Fruit fly (Drosophila melanogaster) whole organism, embryonic: Measurements from ENCODE around the gene PAN3.

Experiments used
- Atf6 ChIP-seq: fragments of 200-800 bp; sonication (Bioruptor generic); IDR thresholded peaks from 2 replicates; pipeline ENCODE4 v1.3.6; 2022; ENCODE audit warnings: missing biosample characterization, missing genetic modification characterization
- CG12071 ChIP-seq: fragments of 200-800 bp; sonication (Bioruptor generic); optimal IDR thresholded peaks from 3 replicates; lab custom pipeline; 2018; ENCODE audit warnings: missing biosample characterization, mild to moderate bottlenecking, missing genetic modification characterization
- CG12219 ChIP-seq: fragments of 200-800 bp; sonication (Bioruptor generic); optimal IDR thresholded peaks from 3 replicates; lab custom pipeline; 2018; ENCODE audit warnings: missing biosample characterization, mild to moderate bottlenecking, missing genetic modification characterization
- CG12942 ChIP-seq: fragments of 200-800 bp; sonication (Bioruptor generic); optimal IDR thresholded peaks from 3 replicates; lab custom pipeline; 2016; ENCODE audit warnings: missing biosample characterization, missing genetic modification characterization
- CG14050 ChIP-seq: fragments of 200-800 bp; sonication (Bioruptor generic); IDR thresholded peaks from 3 replicates; pipeline ENCODE4 v1.3.6; 2022; ENCODE audit warnings: missing biosample characterization, missing genetic modification characterization
- CG14860 ChIP-seq: fragments of 200-800 bp; sonication (Bioruptor generic); IDR thresholded peaks from 3 replicates; pipeline ENCODE4 v1.3.6; 2022; ENCODE audit warnings: missing biosample characterization, missing genetic modification characterization; ENCODE audit not compliant: partially characterized antibody
- CG15479 ChIP-seq: fragments of 200-800 bp; sonication (Bioruptor generic); optimal IDR thresholded peaks from 3 replicates; lab custom pipeline; 2019; ENCODE audit warnings: missing biosample characterization, mild to moderate bottlenecking, missing genetic modification characterization, moderate library complexity
- CG15696 ChIP-seq: fragments of 200-800 bp; sonication (Bioruptor generic); optimal IDR thresholded peaks from 2 replicates; lab custom pipeline; 2019; ENCODE audit warnings: missing biosample characterization, mild to moderate bottlenecking, missing genetic modification characterization, moderate library complexity
- CG17802 ChIP-seq: fragments of 200-800 bp; sonication (Bioruptor generic); optimal IDR thresholded peaks from 2 replicates; lab custom pipeline; 2018; ENCODE audit warnings: missing biosample characterization, mild to moderate bottlenecking, missing genetic modification characterization, moderate library complexity
- CG2199 ChIP-seq: fragments of 200-800 bp; sonication (Bioruptor generic); IDR thresholded peaks from 3 replicates; pipeline ENCODE4 v1.3.6; 2022; ENCODE audit warnings: missing biosample characterization, missing genetic modification characterization
- CG30431 ChIP-seq: fragments of 200-800 bp; sonication (Bioruptor generic); optimal IDR thresholded peaks from 2 replicates; lab custom pipeline; 2017; ENCODE audit warnings: missing biosample characterization, missing genetic modification characterization
- CG3407 ChIP-seq: fragments of 200-800 bp; sonication (Bioruptor generic); optimal IDR thresholded peaks from 2 replicates; lab custom pipeline; 2018; ENCODE audit warnings: missing biosample characterization, mild to moderate bottlenecking, missing genetic modification characterization
- CG3995 ChIP-seq: fragments of 200-800 bp; sonication (Bioruptor generic); optimal IDR thresholded peaks from 3 replicates; lab custom pipeline; 2016; ENCODE audit warnings: missing biosample characterization, missing genetic modification characterization
- CG4328 ChIP-seq: fragments of 200-800 bp; sonication (Bioruptor generic); optimal IDR thresholded peaks from 3 replicates; lab custom pipeline; 2017; ENCODE audit warnings: missing biosample characterization, missing genetic modification reagents, missing genetic modification characterization
- CG4404 ChIP-seq: fragments of 200-800 bp; sonication (Bioruptor generic); IDR thresholded peaks from 2 replicates; pipeline ENCODE4 v1.3.6; 2022; ENCODE audit warnings: missing biosample characterization, missing genetic modification characterization
- CG6175 ChIP-seq: fragments of 200-800 bp; sonication (Bioruptor generic); IDR thresholded peaks from 3 replicates; pipeline ENCODE4 v1.3.6; 2022; ENCODE audit warnings: missing biosample characterization, missing genetic modification characterization
- CG6854 ChIP-seq: fragments of 200-800 bp; sonication (Bioruptor generic); optimal IDR thresholded peaks from 3 replicates; lab custom pipeline; 2017; ENCODE audit warnings: missing biosample characterization, mild to moderate bottlenecking, missing genetic modification characterization
- CG7271 ChIP-seq: fragments of 200-800 bp; sonication (Bioruptor generic); optimal IDR thresholded peaks from 2 replicates; lab custom pipeline; 2018; ENCODE audit warnings: missing biosample characterization, mild to moderate bottlenecking, missing genetic modification characterization, moderate library complexity
- CG7786 ChIP-seq: fragments of 200-800 bp; sonication (Bioruptor generic); optimal IDR thresholded peaks from 2 replicates; lab custom pipeline; 2016; ENCODE audit warnings: missing biosample characterization, missing genetic modification characterization
- CG7987 ChIP-seq: fragments of 200-800 bp; sonication (Bioruptor generic); optimal IDR thresholded peaks from 2 replicates; lab custom pipeline; 2018; ENCODE audit warnings: missing biosample characterization, mild to moderate bottlenecking, missing genetic modification characterization, moderate library complexity
- CG8290 ChIP-seq, 3 experiments: fragments of 200-800 bp; sonication (Bioruptor generic); optimal IDR thresholded peaks; 2 replicates each; lab custom pipeline; 2016 to 2019; ENCODE audit warnings: missing biosample characterization in 3 of 3, missing genetic modification characterization in 3 of 3, mild to moderate bottlenecking in 2 of 3, moderate library complexity in 1 of 3
- CkIIα-i1 ChIP-seq: fragments of 200-800 bp; sonication (Bioruptor generic); IDR thresholded peaks from 2 replicates; pipeline ENCODE4 v1.3.6; 2022; ENCODE audit warnings: missing biosample characterization, missing genetic modification characterization
- Deaf1 ChIP-seq: fragments of 200-800 bp; optimal IDR thresholded peaks from 3 replicates; lab custom pipeline; 2019; ENCODE audit warnings: missing biosample characterization, mild to moderate bottlenecking, missing genetic modification characterization, moderate library complexity
- Dp ChIP-seq: fragments of 200-800 bp; sonication (Bioruptor generic); optimal IDR thresholded peaks from 2 replicates; lab custom pipeline; 2018; ENCODE audit warnings: missing biosample characterization, mild to moderate bottlenecking, missing genetic modification characterization, moderate library complexity
- ERR ChIP-seq: fragments of 200-800 bp; sonication (Bioruptor generic); optimal IDR thresholded peaks from 2 replicates; lab custom pipeline; 2016; ENCODE audit warnings: missing biosample characterization, missing genetic modification characterization
- Fer1 ChIP-seq: fragments of 200-800 bp; sonication (Bioruptor generic); optimal IDR thresholded peaks from 2 replicates; lab custom pipeline; 2017; ENCODE audit warnings: missing biosample characterization, mild to moderate bottlenecking, missing genetic modification characterization
- HmgD ChIP-seq: fragments of 200-800 bp; sonication (Bioruptor generic); optimal IDR thresholded peaks from 3 replicates; lab custom pipeline; 2016; ENCODE audit warnings: missing biosample characterization, missing genetic modification characterization
- Hmx ChIP-seq: fragments of 200-800 bp; sonication (Bioruptor generic); optimal IDR thresholded peaks from 2 replicates; lab custom pipeline; 2016; ENCODE audit warnings: missing biosample characterization, missing genetic modification characterization
- Med ChIP-seq: fragments of 200-800 bp; sonication (Bioruptor generic); peaks from one replicate; lab custom pipeline; 2016; ENCODE audit warnings: missing biosample characterization, missing genetic modification characterization, mild to moderate bottlenecking, inconsistent platforms, moderate library complexity
- Oaz ChIP-seq: fragments of 200-800 bp; sonication (Bioruptor generic); IDR thresholded peaks from 2 replicates; pipeline ENCODE4 v1.3.6; 2022; ENCODE audit warnings: missing biosample characterization, missing genetic modification characterization
- Sry-δ ChIP-seq: fragments of 200-800 bp; sonication (Bioruptor generic); optimal IDR thresholded peaks from 2 replicates; lab custom pipeline; 2016; ENCODE audit warnings: missing biosample characterization, missing genetic modification characterization
- Trl ChIP-seq, 3 experiments: fragments of >200 bp in 2 of 3; fragments of 200-800 bp in 1 of 3; sonication (Bioruptor generic) in 1 of 3; optimal IDR thresholded peaks; 2 replicates in 1 of 3; 3 replicates in 2 of 3; lab custom pipeline; 2016 to 2017; ENCODE audit warnings: missing biosample characterization in 1 of 3, missing genetic modification characterization in 1 of 3
- Xbp1 ChIP-seq: fragments of 200-800 bp; sonication (Bioruptor generic); optimal IDR thresholded peaks from 3 replicates; lab custom pipeline; 2016; ENCODE audit warnings: missing biosample characterization, mild to moderate bottlenecking, missing genetic modification characterization
- btn ChIP-seq: fragments of 200-800 bp; sonication (Bioruptor generic); optimal IDR thresholded peaks from 2 replicates; lab custom pipeline; 2016; ENCODE audit warnings: missing biosample characterization, missing genetic modification characterization
- danr ChIP-seq: fragments of 200-800 bp; sonication (Bioruptor generic); IDR thresholded peaks from 2 replicates; pipeline ENCODE4 v1.3.6; 2022; ENCODE audit warnings: missing biosample characterization, missing genetic modification characterization
- dati ChIP-seq: fragments of 200-800 bp; sonication (Bioruptor generic); IDR thresholded peaks from 2 replicates; pipeline ENCODE4 v1.3.6; 2022; ENCODE audit warnings: missing biosample characterization, missing genetic modification characterization
- fd64A ChIP-seq: fragments of 200-800 bp; sonication (Bioruptor generic); optimal IDR thresholded peaks from 3 replicates; lab custom pipeline; 2018; ENCODE audit warnings: missing biosample characterization, mild to moderate bottlenecking, missing genetic modification characterization
- gcm ChIP-seq: fragments of 200-800 bp; sonication (Bioruptor generic); optimal IDR thresholded peaks from 2 replicates; lab custom pipeline; 2019; ENCODE audit warnings: missing biosample characterization, mild to moderate bottlenecking, missing genetic modification characterization, moderate library complexity
- grau ChIP-seq: fragments of 200-800 bp; optimal IDR thresholded peaks from 3 replicates; lab custom pipeline; 2019; ENCODE audit warnings: missing biosample characterization, mild to moderate bottlenecking, missing genetic modification characterization, moderate library complexity
- inv ChIP-seq: fragments of 200-800 bp; sonication (Bioruptor generic); IDR thresholded peaks from 2 replicates; pipeline ENCODE4 v1.3.6; 2022; ENCODE audit warnings: missing biosample characterization, missing genetic modification characterization; ENCODE audit not compliant: partially characterized antibody
- jigr1 ChIP-seq: fragments of 200-800 bp; sonication (Bioruptor generic); IDR thresholded peaks from 3 replicates; pipeline ENCODE4 v1.3.6; 2022; ENCODE audit warnings: missing biosample characterization, missing genetic modification characterization
- pan ChIP-seq, 4 experiments: fragments of >200 bp in 3 of 4; fragments of 200-800 bp in 1 of 4; sonication (Bioruptor generic) in 1 of 4; optimal IDR thresholded peaks in 3 of 4; IDR thresholded peaks in 1 of 4; 2 replicates each; pipeline versions ENCODE4 v1.3.6 to Lab custom; 2017 to 2022; ENCODE audit warnings: missing biosample characterization in 2 of 4, missing genetic modification characterization in 2 of 4, mixed read lengths in 1 of 4
- sna ChIP-seq: fragments of 200-800 bp; sonication (Bioruptor generic); IDR thresholded peaks from 2 replicates; pipeline ENCODE4 v1.3.6; 2022; ENCODE audit warnings: missing biosample characterization, missing genetic modification characterization; ENCODE audit not compliant: partially characterized antibody

PAN3 gene

dm6 chr3L:3122688-3123316 is 51.9 kb downstream of the PAN3 start (continued):
- no peak for TF ChIP-seq gcm (GFP tag; lab: Kevin White, UChicago)
- no peak for TF ChIP-seq Hmx (GFP tag; lab: Kevin White, UChicago)
- no peak for TF ChIP-seq CG3995 (GFP tag; lab: Kevin White, UChicago)
- TF ChIP-seq sna = no peak
- no peak for TF ChIP-seq CG30431 (GFP tag; lab: Kevin White, UChicago)
- peak; percentile 58 for TF ChIP-seq CG17802 (tag; lab: Kevin White, UChicago)
- TF ChIP-seq HmgD (GFP tag; lab: Kevin White, UChicago) = no peak
- TF ChIP-seq Sry-δ (GFP tag; lab: Kevin White, UChicago) = no peak
- no peak for TF ChIP-seq Atf6
- peak; percentile 32 for TF ChIP-seq fd64A (GFP tag; lab: Kevin White, UChicago)
- TF ChIP-seq ERR (GFP tag; lab: Kevin White, UChicago) = no peak
- no peak for TF ChIP-seq CG14860 (GFP tag; lab: Robert Waterston, UW)
- no peak for TF ChIP-seq CG4404 (GFP tag; lab: Robert Waterston, UW)
- TF ChIP-seq CG12071 (GFP tag; lab: Kevin White, UChicago) = no peak
- 0 out of 3 replicates have a peak, but pooled peaks have one; percentile 26 for TF ChIP-seq CG2199
- TF ChIP-seq Fer1 (GFP tag; lab: Kevin White, UChicago) = peak; percentile 14
- TF ChIP-seq Dp = no peak
- no peak for TF ChIP-seq inv
- no peak for TF ChIP-seq dati (GFP tag; lab: Robert Waterston, UW)
- TF ChIP-seq CG7786 (GFP tag; lab: Kevin White, UChicago) = no peak
- TF ChIP-seq danr = no peak
- TF ChIP-seq Deaf1 (tag; lab: Kevin White, UChicago) = peak; percentile 13
- TF ChIP-seq Xbp1 (GFP tag; lab: Kevin White, UChicago) = no peak
- TF ChIP-seq CG6854 (GFP tag; lab: Kevin White, UChicago) = no peak
- no peak for TF ChIP-seq jigr1 (GFP tag; lab: Robert Waterston, UW)
- no peak for TF ChIP-seq pan (optimal IDR thresholded peaks at IDR 0.05; lab: Kevin White, UChicago)
- peak in 1 of 2 experiments; percentile 13 for TF ChIP-seq pan (GFP tag; optimal IDR thresholded peaks at IDR 0.05 in 1 of 2, IDR thresholded peaks at IDR 0.05 in 1 of 2)
- no peak for TF ChIP-seq CG12219 (GFP tag; lab: Kevin White, UChicago)

dm6 chr3L:3124519-3124918 is 53.6 kb downstream of the PAN3 start:
- TF ChIP-seq CG14050 (GFP tag; lab: Robert Waterston, UW) = no peak
- no peak for TF ChIP-seq CG7271 (tag; lab: Kevin White, UChicago)
- TF ChIP-seq grau (tag; lab: Kevin White, UChicago) = peak; percentile 45
- TF ChIP-seq CG4328 (GFP tag; lab: Kevin White, UChicago) = no peak
- no peak for TF ChIP-seq Trl (optimal IDR thresholded peaks at IDR 0.05; lab: Kevin White, UChicago)
- TF ChIP-seq Trl (GFP tag; optimal IDR thresholded peaks at IDR 0.05; lab: Kevin White, UChicago) = no peak
- TF ChIP-seq CG12942 (GFP tag; lab: Kevin White, UChicago) = no peak
- no peak for TF ChIP-seq CG15696 (tag; lab: Kevin White, UChicago)
- TF ChIP-seq btn (GFP tag; lab: Kevin White, UChicago) = no peak
- TF ChIP-seq Oaz = 0 out of 2 replicates have a peak, but pooled peaks have one; percentile 16
- TF ChIP-seq CkIIα-i1 (GFP tag; lab: Robert Waterston, UW) = no peak
- TF ChIP-seq CG15479 (GFP tag; lab: Kevin White, UChicago) = no peak
- TF ChIP-seq CG8290 (GFP tag; optimal IDR thresholded peaks at IDR 0.05; lab: Kevin White, UChicago) = no peak
- TF ChIP-seq CG8290 (tag; optimal IDR thresholded peaks at IDR 0.05; lab: Kevin White, UChicago) = no peak
- TF ChIP-seq Med (GFP tag; lab: Kevin White, UChicago) = peak; percentile 66
- no peak for TF ChIP-seq inv
- TF ChIP-seq CG7987 = no peak
- TF ChIP-seq CG3407 (GFP tag; lab: Kevin White, UChicago) = no peak
- no peak for TF ChIP-seq CG6175
